Fruit fly (Drosophila melanogaster): ENCODE measurements around the gene CG12691.

Gene CG12691

DNA sequence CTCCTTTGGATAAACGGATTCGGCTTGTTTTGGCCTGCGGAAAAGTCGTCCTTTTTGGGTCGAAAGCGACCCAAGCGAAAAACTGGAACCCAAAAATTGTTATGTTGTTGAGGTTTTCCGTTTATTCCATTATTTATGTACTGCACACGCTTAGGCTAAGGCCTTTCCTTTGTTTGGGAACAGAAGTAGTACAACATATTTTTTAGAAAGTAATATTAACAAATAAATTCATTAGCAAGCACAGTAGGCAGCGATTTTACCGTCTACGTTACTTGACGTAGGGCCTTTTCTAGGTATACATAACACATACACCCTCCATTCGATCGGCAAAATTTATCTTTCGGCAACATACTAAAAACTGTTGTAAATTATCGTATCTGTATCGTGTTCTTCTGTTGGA, 2.5 kb downstream of the CG12691 start, which contains the start of gene CG15572:
Gene CG15572 (plus strand): TSS at position 301 of the 400 bp plus-strand sequence.
- TF ChIP-seq usp (GFP tag; optimal IDR thresholded peaks at IDR 0.05) (no peak), Dll (optimal IDR thresholded peaks at IDR 0.05) (no peak), pan (optimal IDR thresholded peaks at IDR 0.05) (no peak), CG8478 (optimal IDR thresholded peaks at IDR 0.05) (no peak), psq (optimal IDR thresholded peaks at IDR 0.05) (no peak), EcR (GFP tag; optimal IDR thresholded peaks at IDR 0.05) (no peak)

DNA sequence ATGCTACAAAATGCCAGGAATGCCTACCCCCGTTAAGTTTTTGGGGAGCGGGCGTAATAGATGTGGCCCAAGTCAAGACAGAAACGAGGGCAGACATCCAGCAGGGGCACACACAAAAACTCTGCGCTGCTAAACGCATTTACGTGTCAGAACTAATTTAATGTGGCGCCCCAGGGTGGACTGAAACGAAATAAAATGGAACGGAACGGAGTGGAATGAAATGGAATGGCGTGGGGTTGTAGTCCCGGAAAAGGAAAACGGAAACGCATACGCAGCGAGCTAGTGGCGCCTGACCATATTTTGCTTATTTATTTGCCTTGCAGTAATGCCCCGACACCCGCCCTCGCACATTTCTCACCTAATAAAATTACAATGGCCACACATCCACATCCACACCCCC, 7.6 kb downstream of the CG12691 start:
- TF ChIP-seq Dll (optimal IDR thresholded peaks at IDR 0.05) (no peak), EcR (GFP tag; optimal IDR thresholded peaks at IDR 0.05) (no peak), pan (optimal IDR thresholded peaks at IDR 0.05) (no peak), psq (optimal IDR thresholded peaks at IDR 0.05) (no peak), CG8478 (optimal IDR thresholded peaks at IDR 0.05) (no peak), usp (GFP tag; optimal IDR thresholded peaks at IDR 0.05) (no peak)

DNA sequence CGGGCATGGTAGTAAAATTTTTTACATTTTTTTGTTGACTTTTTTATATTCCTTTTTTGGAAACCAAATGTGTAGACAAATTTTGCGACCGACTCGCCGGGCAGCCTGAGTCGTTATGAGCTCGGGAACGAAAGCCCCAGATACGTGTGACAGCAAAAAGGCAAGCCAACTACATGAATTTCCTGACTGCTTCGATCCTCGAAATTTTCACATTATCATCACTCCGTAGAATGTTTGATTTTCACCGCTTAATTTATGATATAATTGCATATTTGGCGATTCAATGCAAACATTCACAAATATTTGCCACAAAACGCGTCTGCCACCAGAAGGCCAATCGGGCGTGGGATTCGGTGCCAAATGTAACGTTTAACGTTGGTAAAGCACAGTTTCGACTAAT, 11.0 kb downstream of the CG12691 start, which contains the start of gene CG15577:
Gene CG15577 (minus strand): TSS at position 101 of the 400 bp plus-strand sequence.
- TF ChIP-seq CG8478 (optimal IDR thresholded peaks at IDR 0.05) (no peak), Dll (optimal IDR thresholded peaks at IDR 0.05) (no peak)

DNA sequence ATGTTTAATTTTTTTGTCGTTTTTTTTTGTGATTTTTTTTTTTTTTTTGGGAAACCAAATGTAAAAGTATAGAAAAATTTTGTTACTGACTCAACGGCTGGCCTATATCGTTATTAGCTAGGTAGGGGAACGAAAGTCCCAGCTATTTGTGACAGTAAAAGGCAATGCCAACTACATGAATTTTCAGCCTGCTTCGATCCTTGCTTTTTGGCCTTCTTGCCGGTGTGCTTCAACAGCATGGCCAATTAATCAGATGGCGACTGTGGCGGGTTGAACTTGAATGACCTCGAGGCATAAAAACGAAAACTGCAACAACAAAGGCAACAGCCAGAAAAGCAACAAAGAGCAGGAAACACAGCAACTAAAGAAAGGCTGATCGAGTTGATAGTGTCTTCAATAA, 12.0 kb downstream of the CG12691 start, which contains the start of gene CG15578:
Gene CG15578 (minus strand): TSS at position 101 of the 400 bp plus-strand sequence.
- no peak for TF ChIP-seq pan (optimal IDR thresholded peaks at IDR 0.05)
- TF ChIP-seq EcR (GFP tag; optimal IDR thresholded peaks at IDR 0.05) = no peak
- TF ChIP-seq Dll (optimal IDR thresholded peaks at IDR 0.05) = no peak
- no peak for TF ChIP-seq CG8478 (optimal IDR thresholded peaks at IDR 0.05)
- TF ChIP-seq psq (optimal IDR thresholded peaks at IDR 0.05) = no peak
- TF ChIP-seq usp (GFP tag; optimal IDR thresholded peaks at IDR 0.05) = no peak

DNA sequence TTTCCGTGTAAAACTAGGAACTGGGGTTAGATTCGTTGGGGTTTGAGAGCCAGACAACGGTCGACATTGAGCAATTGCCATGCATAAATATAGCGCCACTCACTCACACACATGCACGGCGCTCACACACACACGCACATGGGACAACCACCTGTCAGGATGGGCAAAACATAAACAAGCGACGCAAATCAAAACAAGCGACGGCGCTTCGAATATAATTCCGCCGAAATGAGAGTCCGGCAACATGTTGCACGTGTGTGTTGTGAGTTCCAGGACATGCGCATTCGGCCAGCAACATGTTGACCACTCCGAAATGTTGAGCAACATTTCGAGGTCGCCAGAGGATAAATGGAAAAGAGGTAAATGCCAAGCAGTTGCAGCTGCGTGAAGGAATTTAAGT, 14.9 kb downstream of the CG12691 start:
- TF ChIP-seq EcR (GFP tag; optimal IDR thresholded peaks at IDR 0.05) (no peak), psq (optimal IDR thresholded peaks at IDR 0.05) (no peak), pan (optimal IDR thresholded peaks at IDR 0.05) (no peak), Dll (optimal IDR thresholded peaks at IDR 0.05) (no peak), usp (GFP tag; optimal IDR thresholded peaks at IDR 0.05) (no peak), CG8478 (optimal IDR thresholded peaks at IDR 0.05) (no peak)

DNA sequence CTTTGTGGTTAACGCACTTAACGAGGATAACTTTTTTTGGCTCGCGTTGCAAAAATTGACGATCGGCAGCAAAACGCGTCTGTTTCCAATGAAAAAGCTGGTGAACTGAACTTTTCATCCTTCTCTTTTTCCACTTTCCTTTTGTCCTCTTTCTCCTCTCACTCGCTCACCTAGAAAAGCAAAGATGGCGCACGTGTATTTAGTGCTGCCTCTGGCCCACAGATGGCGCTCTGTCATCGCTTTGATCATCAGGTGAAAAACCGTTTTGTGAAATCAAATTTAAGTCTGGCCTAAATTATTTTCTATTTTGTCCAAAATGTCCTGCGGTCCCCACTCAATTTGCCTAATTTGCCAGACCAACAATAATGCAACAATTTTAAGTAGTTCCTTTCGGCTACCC, 27.5 kb downstream of the CG12691 start:
- TF ChIP-seq pan (optimal IDR thresholded peaks at IDR 0.05) = no peak
- no peak for TF ChIP-seq usp (GFP tag; optimal IDR thresholded peaks at IDR 0.05)
- TF ChIP-seq CG8478 (optimal IDR thresholded peaks at IDR 0.05) = no peak
- TF ChIP-seq Dll (optimal IDR thresholded peaks at IDR 0.05) = no peak
- no peak for TF ChIP-seq psq (optimal IDR thresholded peaks at IDR 0.05)
- TF ChIP-seq EcR (GFP tag; optimal IDR thresholded peaks at IDR 0.05) = no peak

DNA sequence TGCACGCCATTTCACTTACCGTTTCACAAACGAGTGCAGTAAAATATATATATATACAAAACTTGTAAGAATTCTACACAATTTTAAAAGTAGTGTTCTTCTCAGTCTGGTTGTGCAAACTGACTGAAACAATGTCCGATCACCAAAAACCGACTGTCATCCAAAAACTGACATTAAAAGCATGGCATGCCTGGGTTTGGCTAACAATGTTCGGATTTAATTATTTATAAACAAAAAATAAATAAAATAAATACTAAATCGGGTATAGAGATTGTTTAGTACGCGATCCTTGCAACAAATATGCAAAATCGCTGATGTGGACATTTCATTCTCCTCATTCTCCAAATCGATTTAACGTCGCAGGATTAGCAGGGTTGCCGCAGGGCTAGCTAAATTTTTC, 36.3 kb downstream of the CG12691 start, which contains the start of gene CG12692:
Gene CG12692 (minus strand): TSS at position 101 of the 400 bp plus-strand sequence.
- TF ChIP-seq Dll (optimal IDR thresholded peaks at IDR 0.05) = no peak

DNA sequence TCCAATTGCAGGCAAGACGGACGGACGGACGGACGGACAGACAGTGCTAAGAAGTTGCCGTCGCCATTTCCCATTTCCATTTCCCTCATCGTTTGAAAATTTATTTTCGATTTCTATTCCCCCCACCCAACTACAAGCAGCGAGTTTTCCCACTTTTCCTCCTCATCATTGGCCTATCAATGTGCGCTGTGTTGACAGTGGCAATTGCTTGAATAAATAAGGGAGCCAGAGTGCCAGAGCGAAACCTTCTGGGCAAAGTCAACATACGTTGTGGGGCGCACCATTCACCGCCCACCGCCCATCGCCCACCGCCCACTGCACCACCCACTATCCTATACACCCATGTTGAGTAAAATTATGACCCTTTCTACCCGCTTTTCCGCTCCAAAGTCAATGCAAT, 40.1 kb downstream of the CG12691 start:
- TF ChIP-seq usp (GFP tag; optimal IDR thresholded peaks at IDR 0.05) = no peak
- TF ChIP-seq psq (optimal IDR thresholded peaks at IDR 0.05) = no peak
- no peak for TF ChIP-seq CG8478 (optimal IDR thresholded peaks at IDR 0.05)
- no peak for TF ChIP-seq EcR (GFP tag; optimal IDR thresholded peaks at IDR 0.05)
- TF ChIP-seq pan (optimal IDR thresholded peaks at IDR 0.05) = no peak
- no peak for TF ChIP-seq Dll (optimal IDR thresholded peaks at IDR 0.05)

DNA sequence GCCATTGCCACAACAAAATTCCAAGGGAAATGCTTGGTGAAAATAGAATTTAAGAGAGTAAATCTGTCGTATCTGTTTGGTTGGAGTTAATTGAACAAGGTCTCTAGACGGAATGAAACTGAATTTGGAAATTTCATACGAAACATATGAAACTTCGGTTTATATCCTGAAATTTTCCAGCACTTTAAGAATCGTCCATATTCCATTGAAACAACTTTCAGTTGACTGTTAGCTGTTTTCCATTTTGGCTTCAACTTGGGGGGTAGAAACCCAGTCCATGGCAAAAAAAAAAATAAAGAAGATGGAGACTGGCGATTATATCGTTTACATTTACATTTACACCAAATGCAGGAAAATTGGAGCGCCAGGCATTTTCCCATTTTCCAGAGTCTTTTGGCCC, 45.8 kb downstream of the CG12691 start, which contains the start of gene CG15579:
Gene CG15579 (minus strand): TSS at position 101 of the 400 bp plus-strand sequence.
- TF ChIP-seq EcR (GFP tag; optimal IDR thresholded peaks at IDR 0.05) (no peak), psq (optimal IDR thresholded peaks at IDR 0.05) (no peak), usp (GFP tag; optimal IDR thresholded peaks at IDR 0.05) (no peak)
